Fruit fly (Drosophila melanogaster) whole organism, wandering third instar larva: ENCODE data around the gene OXA1L.

Experiments used
- Abd-B ChIP-seq: fragments of >200 bp; optimal IDR thresholded peaks from 2 replicates; lab custom pipeline; 2017; ENCODE audit warnings: missing biosample characterization, missing genetic modification characterization
- CG32264 ChIP-seq: fragments of 200-800 bp; sonication (Bioruptor generic); optimal IDR thresholded peaks from 2 replicates; lab custom pipeline; 2016; ENCODE audit warnings: missing biosample characterization, missing genetic modification characterization
- CG9705 ChIP-seq: fragments of 200-800 bp; sonication (Bioruptor generic); optimal IDR thresholded peaks from 2 replicates; lab custom pipeline; 2018; ENCODE audit warnings: missing biosample characterization, mild to moderate bottlenecking, missing genetic modification characterization
- CrebA ChIP-seq: fragments of 200-800 bp; sonication (Bioruptor generic); optimal IDR thresholded peaks from 2 replicates; lab custom pipeline; 2016; ENCODE audit warnings: missing biosample characterization, mild to moderate bottlenecking, missing genetic modification characterization, borderline replicate concordance
- Dfd ChIP-seq: fragments of >200 bp; optimal IDR thresholded peaks from 2 replicates; lab custom pipeline; 2017; ENCODE audit warnings: missing biosample characterization, missing genetic modification characterization
- Dif ChIP-seq: fragments of 200-275, 200-300 bp; sonication (Bioruptor generic); optimal IDR thresholded peaks from 2 replicates; lab custom pipeline; 2018; ENCODE audit warnings: missing biosample characterization, missing genetic modification characterization; ENCODE audit not compliant: partially characterized antibody
- GATAd ChIP-seq: sonication (Bioruptor generic); optimal IDR thresholded peaks from 2 replicates; lab custom pipeline; 2016; ENCODE audit warnings: missing biosample characterization, missing genetic modification characterization
- HLH106 ChIP-seq: fragments of 200-800 bp; optimal IDR thresholded peaks from 3 replicates; lab custom pipeline; 2019; ENCODE audit warnings: missing biosample characterization, mild to moderate bottlenecking, missing genetic modification characterization, moderate library complexity
- Hnf4 ChIP-seq: fragments of 200-800 bp; sonication (Bioruptor generic); optimal IDR thresholded peaks from 2 replicates; lab custom pipeline; 2016; ENCODE audit warnings: missing biosample characterization, mild to moderate bottlenecking, missing genetic modification characterization
- Hr78 ChIP-seq: fragments of >200 bp; optimal IDR thresholded peaks from 2 replicates; lab custom pipeline; 2017; ENCODE audit warnings: missing biosample characterization, missing genetic modification characterization
- Hr83 ChIP-seq: fragments of 200-300 bp; sonication (Bioruptor generic); optimal IDR thresholded peaks from 2 replicates; lab custom pipeline; 2016; ENCODE audit warnings: missing biosample characterization, mild to moderate bottlenecking, missing genetic modification characterization, moderate library complexity; ENCODE audit not compliant: poor library complexity, severe bottlenecking
- Jra ChIP-seq: sonication (Bioruptor generic); optimal IDR thresholded peaks from 2 replicates; lab custom pipeline; 2016; ENCODE audit warnings: missing biosample characterization, missing genetic modification characterization
- Mio ChIP-seq: sonication (Bioruptor generic); optimal IDR thresholded peaks from 2 replicates; lab custom pipeline; 2016; ENCODE audit warnings: missing biosample characterization, missing genetic modification characterization
- Myc ChIP-seq: fragments of >200 bp; optimal IDR thresholded peaks from 2 replicates; lab custom pipeline; 2017
- N ChIP-seq: fragments of >200 bp; optimal IDR thresholded peaks from 2 replicates; lab custom pipeline; 2018; ENCODE audit warnings: missing biosample characterization, missing external identifiers, missing genetic modification characterization
- OdsH ChIP-seq: fragments of 200-800 bp; sonication (Bioruptor generic); optimal IDR thresholded peaks from 2 replicates; lab custom pipeline; 2016; ENCODE audit warnings: missing biosample characterization, mild to moderate bottlenecking, missing genetic modification characterization
- Rel ChIP-seq, 2 experiments: fragments of 200-800 bp; sonication (Bioruptor generic) in 1 of 2; optimal IDR thresholded peaks; 2 replicates in 1 of 2; 3 replicates in 1 of 2; lab custom pipeline; 2016 to 2019; ENCODE audit warnings: mild to moderate bottlenecking in 2 of 2, missing biosample characterization in 2 of 2, missing genetic modification characterization in 2 of 2, moderate library complexity in 1 of 2
- Sp1 ChIP-seq: fragments of 200-800 bp; sonication (Bioruptor generic); optimal IDR thresholded peaks from 3 replicates; lab custom pipeline; 2019; ENCODE audit warnings: missing biosample characterization, mild to moderate bottlenecking, missing genetic modification characterization, moderate library complexity
- Vsx2 ChIP-seq: fragments of 200-300, 225-300 bp; sonication (Bioruptor generic); optimal IDR thresholded peaks from 2 replicates; lab custom pipeline; 2018; ENCODE audit warnings: missing biosample characterization, missing genetic modification characterization; ENCODE audit not compliant: partially characterized antibody
- br ChIP-seq: fragments of 200-800 bp; sonication (Bioruptor generic); optimal IDR thresholded peaks from 2 replicates; lab custom pipeline; 2016; ENCODE audit warnings: missing biosample characterization, missing genetic modification characterization
- brk ChIP-seq: fragments of 200-800 bp; sonication (Bioruptor generic); optimal IDR thresholded peaks from 2 replicates; lab custom pipeline; 2016; ENCODE audit warnings: missing biosample characterization, mild to moderate bottlenecking, missing genetic modification characterization
- dl ChIP-seq, 2 experiments: fragments of 175-275, 200-275 bp in 1 of 2; fragments of 200-275 bp in 1 of 2; sonication (Bioruptor generic); optimal IDR thresholded peaks; lab custom pipeline; 2018; ENCODE audit warnings: mild to moderate bottlenecking in 2 of 2, missing biosample characterization in 2 of 2, missing genetic modification characterization in 2 of 2, moderate library complexity in 2 of 2; ENCODE audit not compliant: partially characterized antibody in 2 of 2, insufficient read depth in 1 of 2
- dmrt93B ChIP-seq: fragments of 200-800 bp; sonication (Bioruptor generic); optimal IDR thresholded peaks from 2 replicates; lab custom pipeline; 2018; ENCODE audit warnings: missing biosample characterization, mild to moderate bottlenecking, missing genetic modification characterization
- dsf ChIP-seq: sonication (Bioruptor generic); optimal IDR thresholded peaks from 2 replicates; lab custom pipeline; 2016; ENCODE audit warnings: missing biosample characterization, missing genetic modification characterization, borderline replicate concordance
- ey ChIP-seq: fragments of 200-800 bp; sonication (Bioruptor generic); optimal IDR thresholded peaks from 2 replicates; lab custom pipeline; 2016; ENCODE audit warnings: missing biosample characterization, missing genetic modification characterization
- foxo ChIP-seq, 2 experiments: fragments of 200-800 bp; sonication (Bioruptor generic); optimal IDR thresholded peaks; 2 replicates in 1 of 2; 3 replicates in 1 of 2; lab custom pipeline; 2016 to 2017; ENCODE audit warnings: missing biosample characterization in 2 of 2, missing genetic modification characterization in 2 of 2
- fru ChIP-seq: fragments of 200-800 bp; sonication (Bioruptor generic); optimal IDR thresholded peaks from 3 replicates; lab custom pipeline; 2016; ENCODE audit warnings: missing biosample characterization, mild to moderate bottlenecking, missing genetic modification characterization
- h ChIP-seq: fragments of 200-800 bp; sonication (Bioruptor generic); optimal IDR thresholded peaks from 3 replicates; lab custom pipeline; 2016; ENCODE audit warnings: missing biosample characterization, mild to moderate bottlenecking, missing genetic modification characterization
- jim ChIP-seq: fragments of 175-275, 200-325 bp; sonication (Bioruptor generic); optimal IDR thresholded peaks from 2 replicates; lab custom pipeline; 2016; ENCODE audit warnings: missing biosample characterization, mild to moderate bottlenecking, missing genetic modification characterization
- lola ChIP-seq: fragments of >200 bp; optimal IDR thresholded peaks from 2 replicates; lab custom pipeline; 2017; ENCODE audit warnings: missing biosample characterization, missing genetic modification characterization
- pan ChIP-seq: fragments of >200 bp; optimal IDR thresholded peaks from 2 replicates; lab custom pipeline; 2017
- psq ChIP-seq: fragments of 200-800 bp; sonication (Bioruptor generic); optimal IDR thresholded peaks from 3 replicates; lab custom pipeline; 2017; ENCODE audit warnings: missing biosample characterization, mild to moderate bottlenecking, missing genetic modification characterization, moderate library complexity
- rgr ChIP-seq: fragments of 200-800 bp; sonication (Bioruptor generic); optimal IDR thresholded peaks from 3 replicates; lab custom pipeline; 2016; ENCODE audit warnings: missing biosample characterization, mild to moderate bottlenecking, missing genetic modification characterization
- sage ChIP-seq: fragments of 200-800 bp; sonication (Bioruptor generic); optimal IDR thresholded peaks from 2 replicates; lab custom pipeline; 2016; ENCODE audit warnings: missing biosample characterization, mild to moderate bottlenecking, missing genetic modification characterization
- sv ChIP-seq: fragments of 200-800 bp; sonication (Bioruptor generic); optimal IDR thresholded peaks from 3 replicates; lab custom pipeline; 2016; ENCODE audit warnings: missing biosample characterization, missing genetic modification characterization
- tai ChIP-seq: sonication (Bioruptor generic); optimal IDR thresholded peaks from 2 replicates; lab custom pipeline; 2016; ENCODE audit warnings: missing biosample characterization, missing genetic modification characterization
- usp ChIP-seq: fragments of >200 bp; optimal IDR thresholded peaks from 2 replicates; lab custom pipeline; 2017; ENCODE audit warnings: missing biosample characterization, missing genetic modification characterization
- woc ChIP-seq: sonication (Bioruptor generic); optimal IDR thresholded peaks from 2 replicates; lab custom pipeline; 2016; ENCODE audit warnings: missing biosample characterization, mild to moderate bottlenecking, missing genetic modification characterization

Gene OXA1L

DNA sequence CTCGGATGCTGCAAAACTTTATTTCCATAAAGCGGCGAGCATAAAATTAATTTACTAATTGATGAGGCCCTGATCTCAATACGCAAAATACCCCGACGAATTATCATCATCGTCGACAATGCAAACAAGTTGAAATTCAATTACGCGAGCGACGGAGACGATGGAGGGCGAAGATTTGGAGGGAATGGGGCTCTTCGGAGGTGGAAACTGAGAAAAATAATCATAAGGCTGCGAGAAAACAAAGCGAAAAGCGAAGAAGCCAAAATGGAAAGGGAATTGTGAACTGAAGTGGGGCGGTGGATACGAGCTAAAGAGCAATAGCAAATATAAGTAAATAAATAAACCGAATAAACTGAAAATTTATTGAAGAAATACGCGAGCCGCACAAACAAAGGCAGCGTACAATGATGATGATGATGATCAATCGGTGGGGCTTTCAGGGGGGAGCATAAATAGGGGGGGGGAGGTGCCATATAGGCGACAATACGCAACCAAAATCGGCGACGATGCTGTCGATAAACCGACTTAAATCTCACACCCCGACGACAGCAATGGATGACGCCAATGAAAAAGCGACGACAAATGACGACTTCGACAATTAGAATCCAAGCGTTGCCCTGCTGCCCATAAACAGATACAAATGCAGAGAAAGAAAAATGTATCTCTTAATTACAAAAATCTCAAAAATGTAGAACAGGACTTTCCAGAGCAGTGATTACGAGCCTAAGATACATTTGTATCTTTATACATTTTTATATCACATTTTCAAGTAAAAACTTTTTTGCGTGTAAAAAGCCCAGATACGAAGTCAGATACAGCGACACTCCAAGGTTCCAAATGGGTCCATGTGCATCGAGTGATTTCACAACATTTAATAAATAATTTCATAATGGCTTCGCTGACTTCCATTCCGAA, 48.1 kb downstream of the OXA1L start:
- TF ChIP-seq brk (peak; percentile 42), Myc (lab: Kevin White, UChicago) (no peak), Mio (GFP tag; lab: Kevin White, UChicago) (no peak), OdsH (GFP tag; lab: Kevin White, UChicago) (peak; percentile 73), sage (GFP tag; lab: Kevin White, UChicago) (peak; percentile 43), pan (lab: Kevin White, UChicago) (no peak), br (GFP tag; lab: Kevin White, UChicago) (peak; percentile 68), rgr (GFP tag; lab: Kevin White, UChicago) (peak; percentile 85), HLH106 (tag; lab: Kevin White, UChicago) (peak; percentile 83), Abd-B (GFP tag; lab: Kevin White, UChicago) (no peak), usp (GFP tag; lab: Kevin White, UChicago) (no peak), Dif (GFP tag; lab: Kevin White, UChicago) (no peak), Hr78 (GFP tag; lab: Kevin White, UChicago) (no peak), Dfd (GFP tag; lab: Kevin White, UChicago) (no peak), sv (GFP tag; lab: Kevin White, UChicago) (peak; percentile 22), foxo (GFP tag; optimal IDR thresholded peaks at IDR 0.05; lab: Kevin White, UChicago) (peak in 1 of 2 experiments; percentile 79), Hnf4 (GFP tag; lab: Kevin White, UChicago) (peak; percentile 83), lola (GFP tag; lab: Kevin White, UChicago) (no peak), CG9705 (peak; percentile 54), dmrt93B (GFP tag; lab: Kevin White, UChicago) (peak; percentile 66), woc (GFP tag; lab: Kevin White, UChicago) (peak; percentile 44), ey (GFP tag; lab: Kevin White, UChicago) (peak; percentile 82), Hr83 (GFP tag; lab: Kevin White, UChicago) (no peak), N (GFP tag; lab: Kevin White, UChicago) (no peak), h (GFP tag; lab: Kevin White, UChicago) (peak; percentile 88), jim (GFP tag; lab: Kevin White, UChicago) (no peak), CrebA (GFP tag; lab: Kevin White, UChicago) (no peak), Jra (GFP tag; lab: Kevin White, UChicago) (peak; percentile 54), psq (GFP tag; lab: Kevin White, UChicago) (peak; percentile 62), dl (GFP tag; optimal IDR thresholded peaks at IDR 0.05; lab: Kevin White, UChicago; ENCODE audit: insufficient read depth in 1 of 2, partially characterized antibody in 2 of 2) (no peak), Vsx2 (no peak), GATAd (GFP tag; lab: Kevin White, UChicago) (no peak), Rel (GFP tag; optimal IDR thresholded peaks at IDR 0.05; lab: Kevin White, UChicago) (no peak), Rel (tag; optimal IDR thresholded peaks at IDR 0.05; lab: Kevin White, UChicago) (peak; percentile 23), dsf (GFP tag; lab: Kevin White, UChicago) (peak; percentile 36), fru (peak; percentile 73), Sp1 (GFP tag; lab: Kevin White, UChicago) (peak; percentile 78), tai (GFP tag; lab: Kevin White, UChicago) (peak; percentile 55), CG32264 (GFP tag; lab: Kevin White, UChicago) (peak; percentile 45)

dm6 chr3L:10835228-10835627, 51.0 kb downstream of the OXA1L start, which contains the start of gene tna:
tna (plus strand) TSS chr3L:10835528.
- TF ChIP-seq Hr83 (GFP tag; lab: Kevin White, UChicago): no peak
- no peak for TF ChIP-seq Hr78 (GFP tag; lab: Kevin White, UChicago)
- TF ChIP-seq Dif (GFP tag; lab: Kevin White, UChicago): no peak
- no peak for TF ChIP-seq CG32264 (GFP tag; lab: Kevin White, UChicago)
- TF ChIP-seq Rel (GFP tag; optimal IDR thresholded peaks at IDR 0.05; lab: Kevin White, UChicago): no peak
- no peak for TF ChIP-seq Rel (tag; optimal IDR thresholded peaks at IDR 0.05; lab: Kevin White, UChicago)
- TF ChIP-seq psq (GFP tag; lab: Kevin White, UChicago): no peak
- TF ChIP-seq rgr (GFP tag; lab: Kevin White, UChicago): no peak
- no peak for TF ChIP-seq lola (GFP tag; lab: Kevin White, UChicago)
- no peak for TF ChIP-seq dmrt93B (GFP tag; lab: Kevin White, UChicago)
- TF ChIP-seq usp (GFP tag; lab: Kevin White, UChicago): no peak
